Fruit fly (Drosophila melanogaster) whole organism, embryonic: Measurements from ENCODE around the gene Prdm13.
A peak's percentile ranks its signal among the peaks of the same experiment; 100 is the strongest.

Experiments used
- BEAF-32 ChIP-seq: fragments of 200-800 bp; sonication (Bioruptor generic); optimal IDR thresholded peaks from 3 replicates; lab custom pipeline; 2017; ENCODE audit warnings: missing biosample characterization, missing genetic modification characterization, mild to moderate bottlenecking, moderate library complexity, missing genetic modification reagents
- Bgb ChIP-seq: fragments of 200-800 bp; sonication (Bioruptor generic); IDR thresholded peaks from 2 replicates; pipeline ENCODE4 v1.3.6; 2022; ENCODE audit warnings: missing biosample characterization, missing genetic modification characterization; ENCODE audit not compliant: partially characterized antibody
- CG10267 ChIP-seq: fragments of 200-800 bp; sonication (Bioruptor generic); optimal IDR thresholded peaks from 2 replicates; lab custom pipeline; 2018; ENCODE audit warnings: missing biosample characterization, mild to moderate bottlenecking, missing genetic modification characterization, moderate library complexity
- CG10979 ChIP-seq: fragments of 200-800 bp; sonication (Bioruptor generic); optimal IDR thresholded peaks from 2 replicates; lab custom pipeline; 2018; ENCODE audit warnings: missing biosample characterization, mild to moderate bottlenecking, missing genetic modification characterization, moderate library complexity
- CG11695 ChIP-seq: fragments of 200-800 bp; sonication (Bioruptor generic); IDR thresholded peaks from 3 replicates; pipeline ENCODE4 v1.3.6; 2022; ENCODE audit warnings: missing biosample characterization, missing genetic modification characterization
- CG1233 ChIP-seq: fragments of 200-800 bp; sonication (Bioruptor generic); optimal IDR thresholded peaks from 4 replicates; lab custom pipeline; 2018; ENCODE audit warnings: missing biosample characterization, mild to moderate bottlenecking, missing genetic modification characterization
- CG13287 ChIP-seq: fragments of 200-800 bp; sonication (Bioruptor generic); IDR thresholded peaks from 2 replicates; pipeline ENCODE4 v1.3.6; 2022; ENCODE audit warnings: missing biosample characterization, missing genetic modification characterization; ENCODE audit not compliant: partially characterized antibody
- CG14441 ChIP-seq: fragments of 200-800 bp; sonication (Bioruptor generic); IDR thresholded peaks from 2 replicates; pipeline ENCODE4 v1.3.6; 2022; ENCODE audit warnings: missing biosample characterization, missing genetic modification characterization
- CG14710 ChIP-seq: fragments of 200-800 bp; sonication (Bioruptor generic); optimal IDR thresholded peaks from 3 replicates; lab custom pipeline; 2019; ENCODE audit warnings: missing biosample characterization, mild to moderate bottlenecking, missing genetic modification characterization, moderate library complexity
- CG15479 ChIP-seq: fragments of 200-800 bp; sonication (Bioruptor generic); optimal IDR thresholded peaks from 3 replicates; lab custom pipeline; 2019; ENCODE audit warnings: missing biosample characterization, mild to moderate bottlenecking, missing genetic modification characterization, moderate library complexity
- CG15696 ChIP-seq: fragments of 200-800 bp; sonication (Bioruptor generic); optimal IDR thresholded peaks from 2 replicates; lab custom pipeline; 2019; ENCODE audit warnings: missing biosample characterization, mild to moderate bottlenecking, missing genetic modification characterization, moderate library complexity
- CG1647 ChIP-seq: fragments of 200-800 bp; sonication (Bioruptor generic); optimal IDR thresholded peaks from 3 replicates; lab custom pipeline; 2016; ENCODE audit warnings: missing biosample characterization, missing genetic modification characterization
- CG17186 ChIP-seq: fragments of 200-800 bp; sonication (Bioruptor generic); optimal IDR thresholded peaks from 3 replicates; lab custom pipeline; 2017; ENCODE audit warnings: missing biosample characterization, missing genetic modification reagents, missing genetic modification characterization
- CG17385 ChIP-seq: fragments of 200-800 bp; sonication (Bioruptor generic); optimal IDR thresholded peaks from 3 replicates; lab custom pipeline; 2018; ENCODE audit warnings: missing biosample characterization, mild to moderate bottlenecking, missing genetic modification characterization
- CG18011 ChIP-seq: fragments of 200-800 bp; sonication (Bioruptor generic); optimal IDR thresholded peaks from 2 replicates; lab custom pipeline; 2017; ENCODE audit warnings: missing biosample characterization, missing genetic modification characterization, mild to moderate bottlenecking, moderate library complexity, missing genotype
- CG34422 ChIP-seq: fragments of 200-800 bp; sonication (Bioruptor generic); IDR thresholded peaks from 3 replicates; pipeline ENCODE4 v1.3.6; 2022; ENCODE audit warnings: missing biosample characterization, missing genetic modification characterization
- CG4854 ChIP-seq: fragments of 200-800 bp; sonication (Bioruptor generic); optimal IDR thresholded peaks from 2 replicates; lab custom pipeline; 2016; ENCODE audit warnings: missing biosample characterization, missing genetic modification characterization, inconsistent platforms
- CG7963 ChIP-seq: fragments of 200-800 bp; sonication (Bioruptor generic); IDR thresholded peaks from 3 replicates; pipeline ENCODE4 v1.3.6; 2022; ENCODE audit warnings: missing biosample characterization, missing genetic modification characterization; ENCODE audit not compliant: partially characterized antibody
- CG8765 ChIP-seq: fragments of 200-800 bp; sonication (Bioruptor generic); IDR thresholded peaks from 2 replicates; pipeline ENCODE4 v1.3.6; 2022; ENCODE audit warnings: missing biosample characterization, missing genetic modification characterization
- CG9437 ChIP-seq: fragments of 200-800 bp; sonication (Bioruptor generic); optimal IDR thresholded peaks from 2 replicates; lab custom pipeline; 2018; ENCODE audit warnings: missing biosample characterization, mild to moderate bottlenecking, missing genetic modification characterization
- CG9797 ChIP-seq: fragments of 200-800 bp; sonication (Bioruptor generic); optimal IDR thresholded peaks from 3 replicates; lab custom pipeline; 2018; ENCODE audit warnings: missing biosample characterization, mild to moderate bottlenecking, missing genetic modification characterization
- Chrac-16 ChIP-seq: fragments of 200-800 bp; sonication (Bioruptor generic); optimal IDR thresholded peaks from 3 replicates; lab custom pipeline; 2016; ENCODE audit warnings: missing biosample characterization, missing genetic modification characterization
- CkIIα-i1 ChIP-seq: fragments of 200-800 bp; sonication (Bioruptor generic); IDR thresholded peaks from 2 replicates; pipeline ENCODE4 v1.3.6; 2022; ENCODE audit warnings: missing biosample characterization, missing genetic modification characterization
- D19B ChIP-seq: fragments of 200-800 bp; sonication (Bioruptor generic); optimal IDR thresholded peaks from 2 replicates; lab custom pipeline; 2017; ENCODE audit warnings: missing biosample characterization, mild to moderate bottlenecking, missing genetic modification characterization
- Dll ChIP-seq: fragments of 200-800 bp; sonication (Bioruptor generic); IDR thresholded peaks from 4 replicates; pipeline ENCODE4 v1.3.6; 2022; ENCODE audit warnings: missing biosample characterization, missing genetic modification characterization; ENCODE audit not compliant: partially characterized antibody
- E2f2 ChIP-seq: fragments of 200-800 bp; sonication (Bioruptor generic); IDR thresholded peaks from 2 replicates; pipeline ENCODE4 v1.3.6; 2022; ENCODE audit warnings: missing biosample characterization, missing genetic modification characterization
- H2.0 ChIP-seq: fragments of 200-800 bp; sonication (Bioruptor generic); IDR thresholded peaks from 2 replicates; pipeline ENCODE4 v1.3.6; 2022; ENCODE audit warnings: missing biosample characterization, missing genetic modification characterization
- Hand ChIP-seq: fragments of 200-800 bp; sonication (Bioruptor generic); optimal IDR thresholded peaks from 2 replicates; lab custom pipeline; 2017; ENCODE audit warnings: mild to moderate bottlenecking, missing biosample characterization, missing genetic modification reagents, missing genetic modification characterization
- MBD-R2 ChIP-seq: fragments of 200-800 bp; sonication (Bioruptor generic); IDR thresholded peaks from 2 replicates; pipeline ENCODE4 v1.3.6; 2022; ENCODE audit warnings: missing biosample characterization, missing genetic modification characterization
- Opbp ChIP-seq: fragments of 200-800 bp; sonication (Bioruptor generic); IDR thresholded peaks from 3 replicates; pipeline ENCODE4 v1.3.6; 2022; ENCODE audit warnings: missing biosample characterization, missing genetic modification characterization; ENCODE audit not compliant: partially characterized antibody
- Sin3A ChIP-seq: fragments of >200 bp; optimal IDR thresholded peaks from 2 replicates; lab custom pipeline; 2018
- Ssrp ChIP-seq: fragments of 200-800 bp; sonication (Bioruptor generic); optimal IDR thresholded peaks from 2 replicates; lab custom pipeline; 2018; ENCODE audit warnings: missing biosample characterization, mild to moderate bottlenecking, missing genetic modification characterization, moderate library complexity
- az2 ChIP-seq: fragments of 200-800 bp; sonication (Bioruptor generic); optimal IDR thresholded peaks from 3 replicates; lab custom pipeline; 2016; ENCODE audit warnings: missing biosample characterization, missing genetic modification characterization
- caup ChIP-seq: fragments of 200-800 bp; sonication (Bioruptor generic); optimal IDR thresholded peaks from 3 replicates; lab custom pipeline; 2017; ENCODE audit warnings: missing biosample characterization, mild to moderate bottlenecking, missing genetic modification characterization, moderate library complexity; ENCODE audit not compliant: severe bottlenecking
- chinmo ChIP-seq: fragments of 200-800 bp; sonication (Bioruptor generic); IDR thresholded peaks from 4 replicates; pipeline ENCODE4 v1.3.6; 2022; ENCODE audit warnings: missing biosample characterization, missing genetic modification characterization; ENCODE audit not compliant: partially characterized antibody
- dmrt11E ChIP-seq: fragments of 200-800 bp; sonication (Bioruptor generic); optimal IDR thresholded peaks from 3 replicates; lab custom pipeline; 2018; ENCODE audit warnings: missing biosample characterization, mild to moderate bottlenecking, missing genetic modification characterization, moderate library complexity
- ems ChIP-seq: fragments of 200-800 bp; sonication (Bioruptor generic); optimal IDR thresholded peaks from 3 replicates; lab custom pipeline; 2016; ENCODE audit warnings: missing biosample characterization, missing genetic modification characterization
- hbn ChIP-seq: fragments of 200-800 bp; sonication (Bioruptor generic); IDR thresholded peaks from 2 replicates; pipeline ENCODE4 v1.3.6; 2022; ENCODE audit warnings: missing biosample characterization, missing genetic modification characterization; ENCODE audit not compliant: partially characterized antibody
- nmo ChIP-seq: fragments of 200-800 bp; sonication (Bioruptor generic); optimal IDR thresholded peaks from 2 replicates; lab custom pipeline; 2018; ENCODE audit warnings: missing biosample characterization, mild to moderate bottlenecking, missing genetic modification characterization, moderate library complexity
- pfk ChIP-seq: fragments of 200-800 bp; sonication (Bioruptor generic); optimal IDR thresholded peaks from 2 replicates; lab custom pipeline; 2018; ENCODE audit warnings: missing biosample characterization, mild to moderate bottlenecking, missing genetic modification characterization, moderate library complexity
- pho ChIP-seq: fragments of 200-800 bp; sonication (Bioruptor generic); optimal IDR thresholded peaks from 2 replicates; lab custom pipeline; 2016; ENCODE audit warnings: missing biosample characterization, missing genetic modification characterization
- phol ChIP-seq: fragments of 200-800 bp; sonication (Bioruptor generic); optimal IDR thresholded peaks from 3 replicates; lab custom pipeline; 2018; ENCODE audit warnings: missing biosample characterization, mild to moderate bottlenecking, missing genetic modification characterization, moderate library complexity
- pzg ChIP-seq: fragments of 200-800 bp; sonication (Bioruptor generic); optimal IDR thresholded peaks from 3 replicates; lab custom pipeline; 2018; ENCODE audit warnings: missing biosample characterization, mild to moderate bottlenecking, missing genetic modification characterization, moderate library complexity
- row ChIP-seq: fragments of 200-800 bp; sonication (Bioruptor generic); IDR thresholded peaks from 3 replicates; pipeline ENCODE4 v1.3.6; 2022; ENCODE audit warnings: missing biosample characterization, missing genetic modification characterization
- ssp ChIP-seq: fragments of 200-800 bp; sonication (Bioruptor generic); IDR thresholded peaks from 2 replicates; pipeline ENCODE4 v1.3.6; 2022; ENCODE audit warnings: missing biosample characterization, missing genetic modification characterization
- stwl ChIP-seq: fragments of 200-800 bp; sonication (Bioruptor generic); optimal IDR thresholded peaks from 3 replicates; lab custom pipeline; 2018; ENCODE audit warnings: missing biosample characterization, mild to moderate bottlenecking, missing genetic modification characterization, moderate library complexity
- trem ChIP-seq: fragments of 200-800 bp; optimal IDR thresholded peaks from 3 replicates; lab custom pipeline; 2019; ENCODE audit warnings: missing biosample characterization, mild to moderate bottlenecking, missing genetic modification characterization, moderate library complexity
- trh ChIP-seq: fragments of 200-800 bp; sonication (Bioruptor generic); optimal IDR thresholded peaks from 2 replicates; lab custom pipeline; 2016; ENCODE audit warnings: missing biosample characterization, missing genetic modification characterization
- zen ChIP-seq: fragments of 200-800 bp; sonication (Bioruptor generic); optimal IDR thresholded peaks from 3 replicates; lab custom pipeline; 2018; ENCODE audit warnings: missing biosample characterization, mild to moderate bottlenecking, missing genetic modification characterization, moderate library complexity

Prdm13 gene

dm6 chr3L:6173826-6174255 lies 10.9 kb downstream of the Prdm13 start, which contains the start of the genes fmt and CG7376:
Gene fmt (minus strand): TSS chr3L:6173880.
Gene CG7376 (plus strand): TSS chr3L:6174248.
- TF ChIP-seq dmrt11E (tag; lab: Kevin White, UChicago) (peak; percentile 33), trh (no peak), E2f2 (GFP tag; lab: Robert Waterston, UW) (peak; percentile 65), CG15479 (GFP tag; lab: Kevin White, UChicago) (peak; percentile 36), CG15696 (tag; lab: Kevin White, UChicago) (peak; percentile 34), MBD-R2 (GFP tag; lab: Robert Waterston, UW) (peak; percentile 46; the same call in 1 of the 2 replicates), CG9797 (peak; percentile 16), caup (GFP tag; lab: Kevin White, UChicago) (no peak), CG34422 (GFP tag; lab: Robert Waterston, UW) (no peak), CG9437 (GFP tag; lab: Kevin White, UChicago) (peak; percentile 4), row (peak; percentile 89), CG17385 (GFP tag; lab: Kevin White, UChicago) (no peak), BEAF-32 (GFP tag; lab: Kevin White, UChicago) (peak; percentile 63), Hand (GFP tag; lab: Kevin White, UChicago) (no peak), az2 (peak; percentile 7), CG4854 (no peak), CG1233 (GFP tag; lab: Kevin White, UChicago) (no peak), zen (tag; lab: Kevin White, UChicago) (peak; percentile 59), ems (no peak), trem (tag; lab: Kevin White, UChicago) (peak; percentile 72), pho (GFP tag; lab: Kevin White, UChicago) (no peak), CG13287 (GFP tag; lab: Robert Waterston, UW) (peak; percentile 70), CG17186 (GFP tag; lab: Kevin White, UChicago) (peak; percentile 39), chinmo (GFP tag; lab: Robert Waterston, UW) (peak; percentile 75; the same call in 2 of the 4 replicates), ssp (peak; percentile 93), nmo (GFP tag; lab: Kevin White, UChicago) (peak; percentile 80), CG11695 (GFP tag; lab: Robert Waterston, UW) (no peak), Bgb (GFP tag; lab: Robert Waterston, UW) (peak; percentile 71), pfk (GFP tag; lab: Kevin White, UChicago) (no peak), H2.0 (GFP tag; lab: Robert Waterston, UW) (no peak), stwl (tag; lab: Kevin White, UChicago) (peak; percentile 86), CG7963 (GFP tag; lab: Robert Waterston, UW) (peak; percentile 85), pzg (GFP tag; lab: Kevin White, UChicago) (peak; percentile 43), CkIIα-i1 (no peak), hbn (GFP tag; lab: Robert Waterston, UW) (peak; percentile 40; the same call in 1 of the 2 replicates), phol (tag; lab: Kevin White, UChicago) (peak; percentile 68), CG10267 (tag; lab: Kevin White, UChicago) (peak; percentile 71), Opbp (GFP tag; lab: Robert Waterston, UW) (peak; percentile 78; the same call in 2 of the 3 replicates), CG1647 (GFP tag; lab: Kevin White, UChicago) (no peak), CG8765 (no peak), Ssrp (peak; percentile 15), CG10979 (tag; lab: Kevin White, UChicago) (peak; percentile 30), Dll (GFP tag; lab: Robert Waterston, UW) (peak; percentile 74; the same call in 3 of the 4 replicates), D19B (no peak), Sin3A (lab: Kevin White, UChicago) (peak; percentile 14), CG18011 (no peak), CG14710 (tag; lab: Kevin White, UChicago) (peak; percentile 83), Chrac-16 (GFP tag; lab: Kevin White, UChicago) (peak; percentile 4), CG14441 (GFP tag; lab: Robert Waterston, UW) (no peak)
